Fruit fly (Drosophila melanogaster) whole organism, adult: ENCODE data around the gene SNF4Agamma.

Source experiments
- CG11617 ChIP-seq: fragments of 200-800 bp; sonication (Bioruptor generic); optimal IDR thresholded peaks from 2 replicates; lab custom pipeline; 2017; ENCODE audit warnings: mild to moderate bottlenecking, missing biosample characterization, missing genetic modification reagents, missing genetic modification characterization
- CG12768 ChIP-seq: fragments of 200-800 bp; sonication (Bioruptor generic); optimal IDR thresholded peaks from 2 replicates; lab custom pipeline; 2017; ENCODE audit warnings: missing biosample characterization, missing genetic modification characterization, mild to moderate bottlenecking, moderate library complexity, missing genetic modification reagents
- CG14711 ChIP-seq: fragments of 200-800 bp; sonication (Bioruptor generic); optimal IDR thresholded peaks from 2 replicates; lab custom pipeline; 2018; ENCODE audit warnings: missing biosample characterization, mild to moderate bottlenecking, missing genetic modification characterization, moderate library complexity
- CG1620 ChIP-seq: fragments of 200-800 bp; sonication (Bioruptor generic); optimal IDR thresholded peaks from 2 replicates; lab custom pipeline; 2016; ENCODE audit warnings: missing biosample characterization, missing genetic modification characterization
- CG33017 ChIP-seq: fragments of 200-800 bp; sonication (Bioruptor generic); optimal IDR thresholded peaks from 2 replicates; lab custom pipeline; 2018; ENCODE audit warnings: missing biosample characterization, mild to moderate bottlenecking, missing genetic modification characterization, moderate library complexity
- CG5204 ChIP-seq: fragments of 200-800 bp; sonication (Bioruptor generic); optimal IDR thresholded peaks from 2 replicates; lab custom pipeline; 2016; ENCODE audit warnings: missing biosample characterization, missing genetic modification characterization
- CG7045 ChIP-seq: fragments of 200-800 bp; sonication (Bioruptor generic); optimal IDR thresholded peaks from 2 replicates; lab custom pipeline; 2017; ENCODE audit warnings: missing biosample characterization, mild to moderate bottlenecking, missing genetic modification characterization
- CG7101 ChIP-seq: fragments of 200-800 bp; sonication (Bioruptor generic); optimal IDR thresholded peaks from 2 replicates; lab custom pipeline; 2018; ENCODE audit warnings: missing biosample characterization, mild to moderate bottlenecking, missing genetic modification characterization, moderate library complexity
- Clk ChIP-seq: fragments of 200-800 bp; sonication (Bioruptor generic); optimal IDR thresholded peaks from 2 replicates; lab custom pipeline; 2017; ENCODE audit warnings: missing biosample characterization, missing genetic modification characterization
- Crg-1 ChIP-seq: fragments of 200-800 bp; sonication (Bioruptor generic); optimal IDR thresholded peaks from 2 replicates; lab custom pipeline; 2016; ENCODE audit warnings: missing biosample characterization, missing genetic modification characterization
- Hr96 ChIP-seq: fragments of 200-800 bp; sonication (Bioruptor generic); optimal IDR thresholded peaks from 2 replicates; lab custom pipeline; 2016; ENCODE audit warnings: missing biosample characterization, missing genetic modification characterization
- Mnt ChIP-seq: fragments of 200-800 bp; sonication (Bioruptor generic); optimal IDR thresholded peaks from 2 replicates; lab custom pipeline; 2016; ENCODE audit warnings: missing biosample characterization, mild to moderate bottlenecking, missing genetic modification characterization
- bab1 ChIP-seq: fragments of 200-800 bp; sonication (Bioruptor generic); optimal IDR thresholded peaks from 3 replicates; lab custom pipeline; 2019; ENCODE audit warnings: missing biosample characterization, mild to moderate bottlenecking, missing genetic modification characterization, moderate library complexity
- cic ChIP-seq: fragments of 200-800 bp; sonication (Bioruptor generic); optimal IDR thresholded peaks from 2 replicates; lab custom pipeline; 2017; ENCODE audit warnings: missing biosample characterization, mild to moderate bottlenecking, missing genetic modification characterization, moderate library complexity
- cnc ChIP-seq, 2 experiments: fragments of >200 bp; optimal IDR thresholded peaks; 2 replicates each; lab custom pipeline; 2017
- kay ChIP-seq: fragments of 200-800 bp; sonication (Bioruptor generic); peaks from one replicate; lab custom pipeline; 2016; ENCODE audit warnings: missing biosample characterization, missing genetic modification characterization, borderline replicate concordance
- ovo ChIP-seq: fragments of 200-800 bp; sonication (Bioruptor generic); optimal IDR thresholded peaks from 2 replicates; lab custom pipeline; 2016; ENCODE audit warnings: missing biosample characterization, missing genetic modification characterization
- pad ChIP-seq: fragments of 200-800 bp; sonication (Bioruptor generic); optimal IDR thresholded peaks from 3 replicates; lab custom pipeline; 2017; ENCODE audit warnings: missing biosample characterization, missing genetic modification characterization, mild to moderate bottlenecking, moderate library complexity, missing genetic modification reagents
- tj ChIP-seq: fragments of 200-800 bp; sonication (Bioruptor generic); optimal IDR thresholded peaks from 3 replicates; lab custom pipeline; 2017; ENCODE audit warnings: missing biosample characterization, mild to moderate bottlenecking, missing genetic modification characterization, moderate library complexity
- toe ChIP-seq: fragments of 200-800 bp; sonication (Bioruptor generic); optimal IDR thresholded peaks from 2 replicates; lab custom pipeline; 2016; ENCODE audit warnings: missing biosample characterization, missing genetic modification characterization

The SNF4Agamma gene

DNA sequence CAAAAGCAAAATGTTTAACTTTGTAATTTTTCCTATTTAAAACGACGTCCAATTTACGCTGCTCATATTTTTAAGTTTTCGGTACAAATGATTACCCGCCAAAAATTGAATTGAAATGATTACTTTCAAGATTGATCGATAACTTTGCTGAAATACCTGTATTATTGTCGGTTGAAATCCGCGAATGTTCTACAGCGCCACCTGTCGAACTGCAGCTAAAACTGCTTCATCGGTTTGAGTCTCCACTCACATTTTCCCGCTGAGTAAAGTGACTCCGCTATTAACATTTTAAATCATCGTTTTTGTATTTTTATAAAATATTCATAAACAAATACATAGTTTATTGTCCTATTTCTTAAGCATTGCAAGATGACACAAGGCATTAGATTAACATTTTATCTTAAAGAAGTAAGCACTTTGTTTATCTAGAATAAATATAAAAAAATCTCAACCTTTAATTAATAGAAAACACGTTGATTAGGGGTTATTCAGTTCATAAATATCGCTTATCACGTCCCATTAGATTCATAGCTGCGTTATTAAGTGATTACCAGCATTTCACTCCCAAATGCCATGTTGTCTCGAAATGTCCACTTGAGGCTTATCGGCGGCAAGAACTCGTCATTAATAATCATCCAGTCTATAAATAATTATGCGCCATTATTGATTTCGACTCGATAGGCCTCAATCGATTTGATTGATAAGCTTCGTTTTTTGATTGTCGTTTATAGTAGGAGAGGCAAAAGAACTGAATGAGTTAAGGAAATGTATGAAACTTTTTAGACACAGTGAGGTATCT lies 39.3 kb downstream of the SNF4Agamma start:
- TF ChIP-seq ovo (GFP tag; lab: Kevin White, UChicago), result no peak
- TF ChIP-seq toe (GFP tag; lab: Kevin White, UChicago), result peak; percentile 11

DNA sequence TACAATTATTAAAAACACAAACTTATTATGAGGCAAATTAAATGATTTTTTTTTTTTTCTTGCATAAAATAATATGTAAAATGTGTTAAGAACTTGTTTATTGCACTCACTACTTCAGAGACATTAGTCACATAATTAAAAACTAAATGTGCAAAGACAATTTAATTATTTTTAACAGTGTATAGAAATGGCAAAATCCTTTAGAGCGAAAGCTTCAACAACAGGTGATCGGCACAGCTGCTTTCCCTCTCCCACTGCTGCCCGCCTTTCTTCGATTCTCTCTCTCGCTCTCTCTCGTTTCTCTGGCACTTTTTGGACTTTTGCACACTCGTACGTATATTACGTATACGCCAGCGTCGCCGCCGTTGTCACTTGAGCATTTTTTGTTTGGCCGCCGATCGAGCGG lies 39.9 kb downstream of the SNF4Agamma start:
- TF ChIP-seq CG12768 (GFP tag; lab: Kevin White, UChicago), result peak; percentile 85
- TF ChIP-seq CG7101 (tag; lab: Kevin White, UChicago), result peak; percentile 56
- TF ChIP-seq kay (GFP tag; lab: Kevin White, UChicago), result peak; percentile 84
- no peak for TF ChIP-seq CG1620 (GFP tag; lab: Kevin White, UChicago)
- peak; percentile 65 for TF ChIP-seq CG11617 (GFP tag; lab: Kevin White, UChicago)
- TF ChIP-seq cic (GFP tag; lab: Kevin White, UChicago), result peak; percentile 77
- TF ChIP-seq toe (GFP tag; lab: Kevin White, UChicago), result peak; percentile 3
- peak; percentile 50 for TF ChIP-seq CG14711 (tag; lab: Kevin White, UChicago)
- TF ChIP-seq cnc (optimal IDR thresholded peaks at IDR 0.05; lab: Kevin White, UChicago), result no peak
- peak; percentile 44 for TF ChIP-seq CG7045
- TF ChIP-seq Clk (GFP tag; lab: Kevin White, UChicago), result peak; percentile 26
- TF ChIP-seq tj (GFP tag; lab: Kevin White, UChicago), result peak; percentile 5
- no peak for TF ChIP-seq pad (GFP tag; lab: Kevin White, UChicago)
- no peak for TF ChIP-seq bab1
- TF ChIP-seq Hr96 (GFP tag; lab: Kevin White, UChicago), result peak; percentile 38
- peak; percentile 48 for TF ChIP-seq CG33017
- TF ChIP-seq Mnt, result peak; percentile 4
- TF ChIP-seq CG5204 (GFP tag; lab: Kevin White, UChicago), result no peak
- no peak for TF ChIP-seq Crg-1 (GFP tag; lab: Kevin White, UChicago)
- TF ChIP-seq ovo (GFP tag; lab: Kevin White, UChicago), result no peak

- TF ChIP-seq kay (GFP tag; lab: Kevin White, UChicago), result peak; percentile 80
- TF ChIP-seq Mnt, result no peak
- TF ChIP-seq CG5204 (GFP tag; lab: Kevin White, UChicago), result no peak
- peak; percentile 79 for TF ChIP-seq cic (GFP tag; lab: Kevin White, UChicago)
- no peak for TF ChIP-seq CG11617 (GFP tag; lab: Kevin White, UChicago)
- no peak for TF ChIP-seq CG7045
- no peak for TF ChIP-seq Crg-1 (GFP tag; lab: Kevin White, UChicago)
- TF ChIP-seq tj (GFP tag; lab: Kevin White, UChicago), result no peak
- TF ChIP-seq CG33017, result no peak
- TF ChIP-seq CG14711 (tag; lab: Kevin White, UChicago), result no peak
These were observed 41.4 kb downstream of the SNF4Agamma start for dm6 chr3R:21181957-21182356.

DNA sequence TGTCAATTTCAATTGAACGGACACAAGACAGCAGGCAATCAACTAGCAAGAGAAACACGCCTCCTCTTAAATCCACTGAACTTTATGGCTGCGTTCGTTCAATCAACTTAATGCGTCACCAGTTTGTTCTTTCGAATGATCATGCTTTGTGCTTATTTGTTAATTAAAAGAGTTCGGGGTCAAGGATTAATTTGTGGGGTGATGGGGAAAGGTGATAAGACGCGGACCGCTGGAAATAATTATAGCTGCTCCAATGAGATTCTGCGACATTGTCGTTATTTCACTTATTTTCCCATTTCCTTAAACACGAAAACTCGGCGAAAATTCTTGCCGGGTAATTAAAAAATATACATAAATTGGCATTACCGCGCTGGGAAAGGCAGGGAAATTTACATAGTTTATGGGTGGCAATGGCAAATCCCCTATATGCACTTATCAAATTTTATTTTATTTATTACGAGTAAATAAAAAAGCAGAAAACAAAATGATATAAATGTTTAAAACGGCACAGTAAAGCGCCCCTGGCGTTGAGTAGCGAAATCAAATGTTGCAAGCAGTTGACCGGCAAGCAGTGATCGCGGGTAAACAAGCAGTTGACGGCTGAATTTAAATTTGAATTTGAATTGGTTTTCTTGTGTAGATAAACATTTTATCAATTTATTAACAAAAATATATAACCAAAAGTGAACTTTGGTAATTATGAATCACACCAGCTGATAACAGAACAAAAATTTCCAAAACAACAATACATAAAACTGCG lies 44.0 kb downstream of the SNF4Agamma start:
- TF ChIP-seq cic (GFP tag; lab: Kevin White, UChicago) (no peak), CG7045 (no peak), pad (GFP tag; lab: Kevin White, UChicago) (peak; percentile 40), CG14711 (tag; lab: Kevin White, UChicago) (no peak), CG12768 (GFP tag; lab: Kevin White, UChicago) (no peak), CG7101 (tag; lab: Kevin White, UChicago) (peak; percentile 53), tj (GFP tag; lab: Kevin White, UChicago) (peak; percentile 3), Mnt (peak; percentile 19), kay (GFP tag; lab: Kevin White, UChicago) (no peak), CG11617 (GFP tag; lab: Kevin White, UChicago) (no peak), CG33017 (no peak), Crg-1 (GFP tag; lab: Kevin White, UChicago) (no peak), CG1620 (GFP tag; lab: Kevin White, UChicago) (peak; percentile 63), ovo (GFP tag; lab: Kevin White, UChicago) (peak; percentile 6), Clk (GFP tag; lab: Kevin White, UChicago) (peak; percentile 21), CG5204 (GFP tag; lab: Kevin White, UChicago) (no peak), cnc (optimal IDR thresholded peaks at IDR 0.05; lab: Kevin White, UChicago) (no peak), bab1 (peak; percentile 78), Hr96 (GFP tag; lab: Kevin White, UChicago) (no peak), toe (GFP tag; lab: Kevin White, UChicago) (no peak)

DNA sequence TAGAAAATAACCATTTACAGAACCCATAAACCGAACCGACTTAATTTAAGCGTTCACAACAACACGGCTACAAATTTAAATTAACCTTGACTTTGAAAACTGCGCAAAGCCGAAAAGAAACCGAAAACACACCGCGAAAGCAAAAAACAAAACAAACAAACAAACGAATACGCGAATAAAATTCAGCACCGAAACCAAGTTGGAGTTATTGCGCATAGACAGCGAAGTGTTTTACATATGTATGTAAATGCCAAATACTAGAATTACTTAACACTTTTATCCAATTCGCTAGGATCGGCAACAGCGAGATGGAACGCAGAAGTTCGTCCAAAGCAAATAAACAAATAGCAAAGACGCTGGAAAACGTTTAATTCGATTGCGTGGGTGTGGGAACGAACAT lies 45.1 kb downstream of the SNF4Agamma start:
- TF ChIP-seq kay (GFP tag; lab: Kevin White, UChicago), result peak; percentile 60
- no peak for TF ChIP-seq CG7101 (tag; lab: Kevin White, UChicago)
- no peak for TF ChIP-seq Hr96 (GFP tag; lab: Kevin White, UChicago)
